Worm (Caenorhabditis elegans) whole organism, L4/young adult: ENCODE results near the gene ahsa-1.
A peak's percentile ranks its signal among the peaks of the same experiment; 100 is the strongest.

Experiments used
- W03F9.2 ChIP-seq: fragments of 150-350 bp; optimal IDR thresholded peaks from 2 replicates; lab custom pipeline; 2014; ENCODE audit warnings: missing biosample characterization, missing genetic modification characterization
- dao-5 ChIP-seq: sonication (generic microtip); optimal IDR thresholded peaks from 2 replicates; lab custom pipeline; 2016; ENCODE audit warnings: missing genotype, missing genetic modification characterization, moderate library complexity, missing compliant biosample characterization
- him-1 ChIP-seq: sonication (generic microtip); optimal IDR thresholded peaks from 2 replicates; lab custom pipeline; 2016; ENCODE audit warnings: missing genotype, missing genetic modification reagents, missing genetic modification characterization, missing compliant biosample characterization

ahsa-1 gene

DNA sequence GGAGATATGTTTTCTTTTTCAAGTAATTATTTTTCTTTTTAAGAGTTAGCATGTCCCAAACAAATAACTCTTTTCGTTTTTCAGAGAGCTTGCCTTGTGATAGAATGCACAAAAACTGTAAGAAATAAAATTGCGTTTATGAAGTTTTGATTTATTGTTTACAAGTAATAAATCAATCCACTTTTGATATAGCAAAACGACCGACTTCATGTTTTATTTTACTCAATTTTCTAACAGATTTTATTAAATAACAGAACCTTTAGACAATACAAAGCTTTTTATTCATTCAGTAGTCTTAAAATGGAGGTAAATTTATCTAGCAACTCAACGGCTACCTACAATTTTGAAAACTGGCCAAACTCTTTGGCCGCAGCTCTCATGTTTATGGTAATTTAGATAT lies 9.6 kb upstream of the ahsa-1 start, which contains the start of gene srx-78:
Gene srx-78, plus strand, starts transcription at position 301 of the 400 bp plus-strand sequence.
- TF ChIP-seq dao-5 (tag; lab: Kevin White, UChicago) = no peak
- TF ChIP-seq him-1 (tag; lab: Kevin White, UChicago) = no peak
- no peak for TF ChIP-seq W03F9.2 (tag; lab: Kevin White, UChicago)

ce11 chrV:15092666-15093065 lies 7.5 kb upstream of the ahsa-1 start, which contains the start of gene txt-12:
Gene txt-12, plus strand, starts transcription at chrV:15092966.
- no peak for TF ChIP-seq him-1 (tag; lab: Kevin White, UChicago)
- TF ChIP-seq dao-5 (tag; lab: Kevin White, UChicago) = no peak
- TF ChIP-seq W03F9.2 (tag; lab: Kevin White, UChicago) = no peak

DNA sequence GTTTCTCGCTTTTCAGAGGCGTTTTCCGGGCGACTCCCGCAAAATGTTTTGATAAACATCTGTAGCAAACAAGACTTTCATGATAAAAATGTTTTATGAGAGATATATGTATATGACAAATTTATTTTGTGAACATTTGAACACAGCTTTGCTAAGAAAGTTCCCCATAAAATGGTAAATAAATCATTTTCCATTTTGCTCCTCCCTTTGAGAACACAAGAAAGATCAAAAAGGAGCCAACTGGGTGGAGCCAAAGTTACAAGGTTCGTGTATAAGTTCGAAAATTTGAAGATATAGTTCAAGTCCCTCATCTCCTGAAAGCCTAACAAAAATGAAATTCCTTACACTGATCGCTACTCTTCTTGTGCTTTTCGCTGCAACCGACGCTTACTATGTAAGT lies 5.3 kb upstream of the ahsa-1 start, which contains the start of gene C01G10.17:
Gene C01G10.17, plus strand, starts transcription at position 301 of the 400 bp plus-strand sequence.
- no peak for TF ChIP-seq him-1 (tag; lab: Kevin White, UChicago)
- no peak for TF ChIP-seq W03F9.2 (tag; lab: Kevin White, UChicago)
- TF ChIP-seq dao-5 (tag; lab: Kevin White, UChicago) = no peak

DNA sequence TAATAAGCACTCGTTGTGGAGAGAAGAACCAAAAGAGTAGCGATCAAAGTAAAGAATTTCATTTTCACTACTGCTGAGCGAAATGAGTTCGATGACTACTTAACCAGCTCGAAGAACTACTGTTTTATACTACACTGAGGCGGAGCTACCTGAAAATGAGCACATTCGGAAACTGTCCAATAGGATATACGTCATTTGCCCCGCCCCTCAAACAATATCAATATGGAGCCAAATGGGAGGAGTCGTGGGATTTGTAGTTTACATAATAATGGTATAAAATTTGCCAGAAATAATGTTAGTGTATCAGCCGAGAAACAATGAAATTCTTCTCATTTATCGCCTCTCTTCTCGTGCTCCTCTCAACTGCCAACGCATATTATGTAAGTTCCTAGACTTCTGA lies 4.3 kb upstream of the ahsa-1 start, which contains the start of the genes C01G10.5 and C01G10.4:
Gene C01G10.5, minus strand, starts transcription at position 101 of the 400 bp plus-strand sequence.
Gene C01G10.4, plus strand, starts transcription at position 303 of the 400 bp plus-strand sequence.
- no peak for TF ChIP-seq him-1 (tag; lab: Kevin White, UChicago)
- no peak for TF ChIP-seq dao-5 (tag; lab: Kevin White, UChicago)
- TF ChIP-seq W03F9.2 (tag; lab: Kevin White, UChicago) = no peak

ce11 chrV:15088613-15089012 lies 3.4 kb upstream of the ahsa-1 start, which contains the start of gene C01G10.18:
Gene C01G10.18, minus strand, starts transcription at chrV:15088713.
- no peak for TF ChIP-seq W03F9.2 (tag; lab: Kevin White, UChicago)
- TF ChIP-seq him-1 (tag; lab: Kevin White, UChicago) = no peak
- no peak for TF ChIP-seq dao-5 (tag; lab: Kevin White, UChicago)

ce11 chrV:15087207-15087706 lies 2.1 kb upstream of the ahsa-1 start, which contains the start of the genes C01G10.15 and C01G10.6:
Gene C01G10.15, minus strand, starts transcription at chrV:15087307.
Gene C01G10.6, plus strand, starts transcription at chrV:15087656.
- TF ChIP-seq dao-5 (tag; lab: Kevin White, UChicago) = no peak
- no peak for TF ChIP-seq W03F9.2 (tag; lab: Kevin White, UChicago)
- no peak for TF ChIP-seq him-1 (tag; lab: Kevin White, UChicago)

ce11 chrV:15083659-15084058 lies 1.5 kb downstream of the ahsa-1 start:
- TF ChIP-seq dao-5 (tag; lab: Kevin White, UChicago) = no peak
- TF ChIP-seq W03F9.2 (tag; lab: Kevin White, UChicago) = no peak
- no peak for TF ChIP-seq him-1 (tag; lab: Kevin White, UChicago)

DNA sequence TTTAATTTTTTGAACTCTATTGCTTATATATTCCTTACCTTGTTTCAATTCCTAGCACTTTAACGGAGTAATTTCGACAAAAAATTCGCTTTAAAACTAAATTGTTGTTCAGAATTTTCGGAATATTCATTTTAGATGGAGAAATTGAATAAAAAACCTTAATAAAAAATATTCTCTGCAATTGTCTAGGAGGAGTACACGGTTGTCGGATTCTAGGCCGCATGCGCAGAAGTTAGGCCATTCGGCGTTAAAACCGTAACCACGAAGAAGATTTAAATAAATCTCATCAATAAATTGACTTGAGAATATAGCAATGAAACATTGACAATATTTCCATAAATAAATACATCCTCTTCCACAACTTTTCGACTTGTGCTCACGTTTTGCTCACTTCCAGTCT lies 2.9 kb downstream of the ahsa-1 start, which contains the start of the genes C01G10.10 and C01G10.9:
Gene C01G10.10, minus strand, starts transcription at position 151 of the 400 bp plus-strand sequence.
Gene C01G10.9, plus strand, starts transcription at position 240 of the 400 bp plus-strand sequence.
- TF ChIP-seq him-1 (tag; lab: Kevin White, UChicago) = peak; percentile 61
- TF ChIP-seq dao-5 (tag; lab: Kevin White, UChicago) = no peak
- TF ChIP-seq W03F9.2 (tag; lab: Kevin White, UChicago) = peak; percentile 72

DNA sequence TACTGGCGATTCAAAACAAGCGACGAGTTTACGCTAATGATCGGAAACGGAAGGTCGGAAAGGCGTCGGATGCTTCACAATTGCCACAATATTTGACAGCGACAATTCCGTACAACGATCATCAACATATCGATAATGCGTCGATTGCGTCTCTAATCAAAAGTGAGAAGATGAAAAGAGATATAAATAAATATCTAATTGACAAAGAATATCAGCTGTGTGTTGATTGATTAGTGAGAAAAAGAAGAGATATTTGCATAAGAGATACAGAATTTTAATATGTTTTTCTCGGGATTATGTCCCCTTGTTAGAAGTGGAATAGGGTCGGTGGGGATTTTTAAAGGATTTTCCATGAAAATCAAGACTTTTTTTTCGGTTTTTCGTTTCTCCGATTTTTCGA lies 6.6 kb downstream of the ahsa-1 start:
- TF ChIP-seq him-1 (tag; lab: Kevin White, UChicago) (no peak), W03F9.2 (tag; lab: Kevin White, UChicago) (no peak), dao-5 (tag; lab: Kevin White, UChicago) (no peak)

ce11 chrV:15074907-15075306 lies 10.3 kb downstream of the ahsa-1 start:
- no peak for TF ChIP-seq W03F9.2 (tag; lab: Kevin White, UChicago)
- TF ChIP-seq him-1 (tag; lab: Kevin White, UChicago) = peak; percentile 3
- no peak for TF ChIP-seq dao-5 (tag; lab: Kevin White, UChicago)

DNA sequence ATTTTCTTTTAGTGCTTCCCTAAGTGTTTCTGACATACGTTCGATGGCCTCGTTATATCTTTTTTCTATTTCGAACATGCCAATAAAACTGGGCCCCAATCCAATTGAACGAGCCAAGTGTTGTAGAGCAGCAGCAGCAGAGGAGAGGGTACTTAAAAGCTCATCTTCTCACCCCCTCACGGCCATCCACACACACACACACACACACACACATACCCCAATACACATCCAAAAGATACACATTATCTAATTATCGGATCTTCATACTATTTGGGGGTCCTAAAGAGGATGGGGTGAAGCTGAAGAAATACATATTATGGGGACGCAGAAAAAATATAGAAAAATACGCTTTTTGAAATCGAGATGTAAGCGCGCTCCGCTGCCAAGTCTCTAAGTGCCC lies 12.4 kb downstream of the ahsa-1 start:
- TF ChIP-seq him-1 (tag; lab: Kevin White, UChicago) = no peak
- TF ChIP-seq dao-5 (tag; lab: Kevin White, UChicago) = no peak
- no peak for TF ChIP-seq W03F9.2 (tag; lab: Kevin White, UChicago)

DNA sequence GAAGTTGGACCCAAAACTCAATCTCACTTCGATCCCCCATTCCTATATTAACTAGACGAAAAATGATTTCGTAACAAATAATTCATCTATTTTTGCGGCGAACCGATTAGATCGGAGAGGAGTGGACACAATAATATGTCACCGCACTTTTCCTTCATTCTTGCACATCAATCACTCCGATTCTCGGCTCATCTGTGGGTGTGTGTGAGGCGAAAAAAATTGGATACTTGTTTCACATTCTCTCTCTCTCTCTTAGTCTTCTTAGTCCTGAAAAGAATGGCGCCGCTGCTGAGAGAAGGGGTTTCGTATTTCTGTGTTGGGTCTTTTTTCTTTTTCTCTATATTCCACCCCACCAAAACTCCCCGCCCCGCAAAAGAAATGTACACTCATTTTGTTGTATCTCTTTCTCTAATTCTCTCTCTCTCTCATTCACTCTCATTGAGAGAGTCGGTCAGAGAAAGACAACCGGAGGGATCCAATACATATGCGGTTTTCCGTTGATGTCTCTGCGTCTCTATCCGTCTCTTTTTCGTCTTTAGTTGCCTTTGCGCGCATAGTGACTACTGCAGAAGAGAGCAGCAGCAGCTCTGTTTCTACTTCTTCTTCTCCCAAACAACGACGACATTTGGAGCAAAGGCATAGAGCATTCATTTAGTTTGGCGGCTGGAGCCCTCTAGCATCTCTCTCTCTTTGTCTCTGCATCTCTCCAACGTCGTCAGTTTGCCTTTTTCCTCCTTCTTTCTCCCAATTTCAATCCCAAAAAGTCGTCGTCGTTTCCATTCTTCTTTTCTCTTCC lies 14.0 kb downstream of the ahsa-1 start, which contains the start of gene unc-76:
Gene unc-76, plus strand, starts transcription at position 746 of the 796 bp plus-strand sequence.
- peak; percentile 68 for TF ChIP-seq him-1 (tag; lab: Kevin White, UChicago)
- TF ChIP-seq W03F9.2 (tag; lab: Kevin White, UChicago) = no peak
- TF ChIP-seq dao-5 (tag; lab: Kevin White, UChicago) = no peak
